Worm (Caenorhabditis elegans) whole organism, young adult: Measurements from ENCODE around the gene F01D5.1.

Source experiments
- B0261.1 ChIP-seq: sonication (generic microtip); optimal IDR thresholded peaks from 2 replicates; lab custom pipeline; 2016; ENCODE audit warnings: mild to moderate bottlenecking, missing genetic modification characterization, moderate library complexity, missing compliant biosample characterization
- B0336.3 ChIP-seq: fragments of 200-800 bp; sonication (Bioruptor generic); IDR thresholded peaks from 2 replicates; pipeline ENCODE4 v1.3.6; 2022; ENCODE audit warnings: missing genetic modification characterization, missing compliant biosample characterization
- F10E7.11 ChIP-seq: sonication (generic microtip); optimal IDR thresholded peaks from 2 replicates; lab custom pipeline; 2017; ENCODE audit warnings: mild to moderate bottlenecking, missing genetic modification characterization, moderate library complexity, missing compliant biosample characterization
- F23B12.7 ChIP-seq: sonication (generic microtip); optimal IDR thresholded peaks from 2 replicates; lab custom pipeline; 2017; ENCODE audit warnings: missing genetic modification characterization, mild to moderate bottlenecking, missing compliant biosample characterization, antibody characterized with exemption, moderate library complexity; ENCODE audit not compliant: insufficient read depth
- F52B5.7 ChIP-seq: sonication (generic microtip); optimal IDR thresholded peaks from 2 replicates; lab custom pipeline; 2016; ENCODE audit warnings: mild to moderate bottlenecking, missing genetic modification characterization, missing compliant biosample characterization
- T07F8.4 ChIP-seq: sonication (generic microtip); optimal IDR thresholded peaks from 2 replicates; lab custom pipeline; 2016; ENCODE audit warnings: mild to moderate bottlenecking, missing genetic modification characterization, moderate library complexity, missing compliant biosample characterization
- T26A5.8 ChIP-seq: sonication (generic microtip); optimal IDR thresholded peaks from 2 replicates; lab custom pipeline; 2016; ENCODE audit warnings: missing genetic modification characterization, missing compliant biosample characterization
- Y53G8AR.9 ChIP-seq: fragments of 200-800 bp; sonication (Bioruptor generic); conservative IDR thresholded peaks from 2 replicates; pipeline ENCODE4 v1.3.6; 2022; ENCODE audit warnings: missing genetic modification reagents, missing genetic modification characterization, missing compliant biosample characterization
- Y67H2A.10 ChIP-seq: fragments of 200-800 bp; sonication (Bioruptor generic); conservative IDR thresholded peaks from 2 replicates; pipeline ENCODE4 v1.3.6; 2022; ENCODE audit warnings: missing genetic modification reagents, missing genetic modification characterization, missing compliant biosample characterization
- atf-7 ChIP-seq: sonication (generic microtip); optimal IDR thresholded peaks from 2 replicates; lab custom pipeline; 2017; ENCODE audit warnings: mild to moderate bottlenecking, missing genetic modification characterization, missing compliant biosample characterization
- bed-2 ChIP-seq: fragments of 200-800 bp; sonication (Bioruptor generic); IDR thresholded peaks from 2 replicates; pipeline ENCODE4 v1.3.6; 2022; ENCODE audit warnings: missing genetic modification reagents, missing genetic modification characterization, missing compliant biosample characterization
- cebp-1 ChIP-seq, 2 experiments: fragments of 200-800 bp in 1 of 2; sonication (Bioruptor generic) in 1 of 2; sonication (generic microtip) in 1 of 2; IDR thresholded peaks in 1 of 2; optimal IDR thresholded peaks in 1 of 2; 2 replicates each; pipeline versions ENCODE4 v1.3.6 to Lab custom; 2017 to 2022; ENCODE audit warnings: missing compliant biosample characterization in 2 of 2, missing genetic modification characterization in 2 of 2, mild to moderate bottlenecking in 1 of 2, missing genetic modification reagents in 1 of 2, moderate library complexity in 1 of 2
- ceh-100 ChIP-seq: fragments of 200-800 bp; sonication (Bioruptor generic); IDR thresholded peaks from 2 replicates; pipeline ENCODE4 v1.3.6; 2022; ENCODE audit warnings: missing genetic modification reagents, missing genetic modification characterization, missing compliant biosample characterization
- ceh-58 ChIP-seq: fragments of 200-800 bp; sonication (Bioruptor generic); IDR thresholded peaks from 2 replicates; pipeline ENCODE4 v1.3.6; 2022; ENCODE audit warnings: missing genetic modification characterization, missing compliant biosample characterization
- egl-18 ChIP-seq: fragments of 200-800 bp; sonication (Bioruptor generic); IDR thresholded peaks from 2 replicates; pipeline ENCODE4 v1.3.6; 2022; ENCODE audit warnings: missing genetic modification reagents, missing genetic modification characterization, missing compliant biosample characterization
- egrh-3 ChIP-seq: fragments of 200-800 bp; sonication (Bioruptor generic); IDR thresholded peaks from 2 replicates; pipeline ENCODE4 v1.3.6; 2022; ENCODE audit warnings: missing genetic modification reagents, missing genetic modification characterization, missing compliant biosample characterization
- ekl-4 ChIP-seq: fragments of 200-800 bp; sonication (Bioruptor generic); IDR thresholded peaks from 2 replicates; pipeline ENCODE4 v1.3.6; 2022; ENCODE audit warnings: missing genetic modification reagents, missing genetic modification characterization, missing compliant biosample characterization
- him-1 ChIP-seq: sonication (generic microtip); optimal IDR thresholded peaks from 2 replicates; lab custom pipeline; 2016; ENCODE audit warnings: missing genotype, missing genetic modification reagents, missing genetic modification characterization, missing compliant biosample characterization
- hrde-1 ChIP-seq: sonication (generic microtip); optimal IDR thresholded peaks from 2 replicates; lab custom pipeline; 2016; ENCODE audit warnings: missing genetic modification characterization, mild to moderate bottlenecking, missing compliant biosample characterization, moderate library complexity, missing genotype, missing genetic modification reagents, borderline replicate concordance
- hsf-1 ChIP-seq: fragments of 200-800 bp; sonication (Bioruptor generic); IDR thresholded peaks from 2 replicates; pipeline ENCODE4 v1.3.6; 2022; ENCODE audit warnings: missing genetic modification reagents, missing genetic modification characterization, missing compliant biosample characterization
- let-526 ChIP-seq: fragments of 200-800 bp; sonication (Bioruptor generic); IDR thresholded peaks from 2 replicates; pipeline ENCODE4 v1.3.6; 2022; ENCODE audit warnings: missing genetic modification reagents, missing genetic modification characterization, missing compliant biosample characterization
- madf-6 ChIP-seq: fragments of 200-800 bp; sonication (Bioruptor generic); IDR thresholded peaks from 2 replicates; pipeline ENCODE4 v1.3.6; 2022; ENCODE audit warnings: missing genetic modification reagents, missing genetic modification characterization, missing compliant biosample characterization
- mel-28 ChIP-seq: sonication (generic microtip); optimal IDR thresholded peaks from 2 replicates; lab custom pipeline; 2016; ENCODE audit warnings: borderline replicate concordance, mild to moderate bottlenecking, missing genetic modification characterization, missing compliant biosample characterization
- nhr-80 ChIP-seq: sonication (generic microtip); optimal IDR thresholded peaks from 2 replicates; lab custom pipeline; 2016; ENCODE audit warnings: missing genetic modification characterization, missing compliant biosample characterization
- pha-4 ChIP-seq: fragments of 150-350 bp; sonication (generic microtip); optimal IDR thresholded peaks from 2 replicates; lab custom pipeline; 2014; ENCODE audit warnings: missing biosample characterization, missing genetic modification reagents, missing genetic modification characterization
- rcor-1 ChIP-seq: fragments of 200-800 bp; sonication (Bioruptor generic); IDR thresholded peaks from 2 replicates; pipeline ENCODE4 v1.3.6; 2022; ENCODE audit warnings: missing genetic modification reagents, missing genetic modification characterization, missing compliant biosample characterization
- rpc-1 ChIP-seq, 2 experiments: fragments of 150-350 bp in 1 of 2; sonication (generic microtip) in 1 of 2; optimal IDR thresholded peaks; 2 replicates each; lab custom pipeline; 2014 to 2018; ENCODE audit warnings: missing biosample characterization in 1 of 2, missing genetic modification characterization in 1 of 2, missing genetic modification reagents in 1 of 2, missing genotype in 1 of 2
- sdz-38 ChIP-seq: sonication (generic microtip); optimal IDR thresholded peaks from 2 replicates; lab custom pipeline; 2016; ENCODE audit warnings: missing genotype, missing genetic modification characterization, missing compliant biosample characterization
- zfh-2 ChIP-seq: fragments of 200-800 bp; sonication (Bioruptor generic); conservative IDR thresholded peaks from 2 replicates; pipeline ENCODE4 v1.3.6; 2022; ENCODE audit warnings: missing genetic modification reagents, missing genetic modification characterization, missing compliant biosample characterization
- ztf-6 ChIP-seq: fragments of 200-800 bp; sonication (Bioruptor generic); IDR thresholded peaks from 2 replicates; pipeline ENCODE4 v1.3.6; 2022; ENCODE audit warnings: missing genetic modification reagents, missing genetic modification characterization, missing compliant biosample characterization

The F01D5.1 gene

ce11 chrII:13982247-13982646, 15.1 kb downstream of the F01D5.1 start:
- no peak for TF ChIP-seq egl-18 (GFP tag; lab: Robert Waterston, UW)
- TF ChIP-seq atf-7 (tag; lab: Kevin White, UChicago), result no peak
- peak; percentile 72; the same call in 1 of the 2 replicates for TF ChIP-seq zfh-2 (GFP tag; lab: Robert Waterston, UW)
- no peak for TF ChIP-seq hrde-1 (tag; lab: Kevin White, UChicago)
- TF ChIP-seq rcor-1 (GFP tag; lab: Robert Waterston, UW), result no peak
- TF ChIP-seq egrh-3 (GFP tag; lab: Robert Waterston, UW), result peak; percentile 79

ce11 chrII:13981819-13982218, 15.6 kb downstream of the F01D5.1 start:
- TF ChIP-seq hrde-1 (tag; lab: Kevin White, UChicago) (no peak), ceh-58 (no peak), F10E7.11 (no peak), pha-4 (tag; lab: Kevin White, UChicago) (no peak), F23B12.7 (no peak), him-1 (no peak), bed-2 (GFP tag; lab: Robert Waterston, UW) (no peak), Y67H2A.10 (GFP tag; lab: Robert Waterston, UW) (no peak), B0336.3 (GFP tag; lab: Robert Waterston, UW) (no peak), T07F8.4 (tag; lab: Kevin White, UChicago) (no peak), mel-28 (tag; lab: Kevin White, UChicago) (no peak), ceh-100 (GFP tag; lab: Robert Waterston, UW) (no peak), ekl-4 (GFP tag; lab: Robert Waterston, UW) (no peak), F52B5.7 (tag; lab: Kevin White, UChicago) (no peak), Y53G8AR.9 (GFP tag; lab: Robert Waterston, UW) (no peak), cebp-1 (GFP tag; IDR thresholded peaks at IDR 0.05; lab: Robert Waterston, UW) (no peak), cebp-1 (tag; optimal IDR thresholded peaks at IDR 0.05; lab: Kevin White, UChicago) (no peak)
- TF ChIP-seq, all 124 proteins: peak for 0

ce11 chrII:13981097-13981496, 16.3 kb downstream of the F01D5.1 start, which contains the start of gene Y39G8B.9:
Gene Y39G8B.9 (plus strand): TSS chrII:13981365.
- TF ChIP-seq sdz-38 (tag; lab: Kevin White, UChicago) (no peak), nhr-80 (tag; lab: Kevin White, UChicago) (peak; percentile 25), let-526 (GFP tag; lab: Robert Waterston, UW) (no peak)
- TF ChIP-seq, all 124 proteins: peak for 1

ce11 chrII:13979833-13980513, 17.4 kb downstream of the F01D5.1 start, which contains the start of gene sre-48:
Gene sre-48 (minus strand): TSS chrII:13979883.
- TF ChIP-seq T26A5.8, result no peak
- no peak for TF ChIP-seq mel-28 (tag; lab: Kevin White, UChicago)

ce11 chrII:13977701-13978100, 19.7 kb downstream of the F01D5.1 start:
- TF ChIP-seq B0261.1 (no peak), ztf-6 (GFP tag; lab: Robert Waterston, UW) (no peak), hsf-1 (GFP tag; lab: Robert Waterston, UW) (peak; percentile 93), rpc-1 (optimal IDR thresholded peaks at IDR 0.05; lab: Kevin White, UChicago) (peak; percentile 31), rpc-1 (tag; optimal IDR thresholded peaks at IDR 0.05; lab: Kevin White, UChicago) (no peak), madf-6 (GFP tag; lab: Robert Waterston, UW) (no peak)
